Fruit fly (Drosophila melanogaster): ENCODE results near the gene NAAT1.

dm6 chrX:5422251-5422551, 11.6 kb upstream of the NAAT1 start:
- TF ChIP-seq CG10669 (GFP tag; optimal IDR thresholded peaks at IDR 0.05) (no peak), CG8119 (GFP tag; IDR thresholded peaks at IDR 0.05) (no peak), cyc (GFP tag; optimal IDR thresholded peaks at IDR 0.05) (no peak), CG1621 (tag; optimal IDR thresholded peaks at IDR 0.05) (no peak), Blimp-1 (GFP tag; optimal IDR thresholded peaks at IDR 0.05) (no peak), Hr4 (GFP tag; optimal IDR thresholded peaks at IDR 0.05) (no peak), OdsH (GFP tag; optimal IDR thresholded peaks at IDR 0.05) (no peak), CG34406 (GFP tag; optimal IDR thresholded peaks at IDR 0.05) (no peak), acj6 (GFP tag; optimal IDR thresholded peaks at IDR 0.05) (no peak), Ets21C (GFP tag; optimal IDR thresholded peaks at IDR 0.05) (no peak)

All from whole organism, prepupa.